Fruit fly (Drosophila melanogaster): ENCODE measurements around the gene Dis3l2.

dm6 chr3L:211200-211599, 1.3 kb upstream of the Dis3l2 start, which contains the start of gene Prp4k:
- TF ChIP-seq CTCF (optimal IDR thresholded peaks at IDR 0.05) = no peak
- no peak for TF ChIP-seq CG8478 (optimal IDR thresholded peaks at IDR 0.05)

All from S2 (cell line).